Worm (Caenorhabditis elegans): ENCODE results near the gene vti-1.

vti-1 gene

DNA sequence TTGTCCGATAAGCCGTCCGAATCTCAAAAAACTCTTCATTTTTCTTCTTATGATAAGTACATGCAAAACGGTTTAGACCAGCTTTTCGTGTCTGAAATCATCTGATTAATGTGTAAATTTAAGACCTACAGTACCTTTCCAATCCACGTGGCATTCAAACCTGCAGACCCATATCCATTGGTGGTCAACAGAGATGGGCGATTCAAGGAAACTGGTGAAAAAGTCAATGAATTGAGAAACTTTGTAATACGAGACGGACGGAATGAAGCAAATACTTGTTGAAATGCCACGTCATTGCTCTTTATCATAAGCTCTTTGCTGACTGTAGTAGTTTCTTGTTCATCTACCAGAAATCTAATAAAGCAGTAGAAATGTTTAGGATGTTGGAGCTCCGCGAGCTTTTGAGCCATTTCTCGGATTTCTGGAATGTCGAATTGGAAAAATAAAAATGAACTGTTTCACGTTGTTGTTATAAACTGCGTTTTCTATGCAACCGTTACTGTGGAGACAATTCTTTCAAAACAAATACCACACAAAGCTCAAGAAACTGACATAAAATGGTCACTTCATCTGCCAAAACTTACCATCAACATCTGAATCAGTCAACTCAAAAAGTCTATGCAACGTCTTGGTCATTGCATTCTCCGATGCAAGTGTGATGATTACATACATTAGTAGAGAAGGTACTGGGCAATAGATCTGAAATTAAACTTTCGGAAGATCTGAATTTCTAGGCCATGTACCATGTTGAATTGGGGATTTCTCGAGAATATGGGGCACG lies 2.3 kb downstream of the vti-1 start:
- no peak for TF ChIP-seq nhr-76 (tag; optimal IDR thresholded peaks at IDR 0.05)
- TF ChIP-seq M03D4.4 (tag; optimal IDR thresholded peaks at IDR 0.05) = no peak
- no peak for TF ChIP-seq zip-8 (tag; optimal IDR thresholded peaks at IDR 0.05)
- TF ChIP-seq lin-32 (GFP tag; optimal IDR thresholded peaks at IDR 0.05) = no peak
- TF ChIP-seq mep-1 (tag; optimal IDR thresholded peaks at IDR 0.05) = no peak
- no peak for TF ChIP-seq ztf-11 (tag; optimal IDR thresholded peaks at IDR 0.05)
- no peak for TF ChIP-seq lin-13 (tag; optimal IDR thresholded peaks at IDR 0.05)
- no peak for TF ChIP-seq drap-1 (GFP tag; optimal IDR thresholded peaks at IDR 0.05)
- no peak for TF ChIP-seq pha-4 (tag; optimal IDR thresholded peaks at IDR 0.05)
- no peak for TF ChIP-seq hlh-1 (tag; optimal IDR thresholded peaks at IDR 0.05)
- no peak for TF ChIP-seq ceh-39 (tag; optimal IDR thresholded peaks at IDR 0.05)
- no peak for TF ChIP-seq unc-62 (GFP tag; optimal IDR thresholded peaks at IDR 0.05)
- TF ChIP-seq elt-3 (tag; optimal IDR thresholded peaks at IDR 0.05) = no peak
- no peak for TF ChIP-seq mls-2 (tag; optimal IDR thresholded peaks at IDR 0.05)
- no peak for TF ChIP-seq ceh-43 (GFP tag; optimal IDR thresholded peaks at IDR 0.05)

DNA sequence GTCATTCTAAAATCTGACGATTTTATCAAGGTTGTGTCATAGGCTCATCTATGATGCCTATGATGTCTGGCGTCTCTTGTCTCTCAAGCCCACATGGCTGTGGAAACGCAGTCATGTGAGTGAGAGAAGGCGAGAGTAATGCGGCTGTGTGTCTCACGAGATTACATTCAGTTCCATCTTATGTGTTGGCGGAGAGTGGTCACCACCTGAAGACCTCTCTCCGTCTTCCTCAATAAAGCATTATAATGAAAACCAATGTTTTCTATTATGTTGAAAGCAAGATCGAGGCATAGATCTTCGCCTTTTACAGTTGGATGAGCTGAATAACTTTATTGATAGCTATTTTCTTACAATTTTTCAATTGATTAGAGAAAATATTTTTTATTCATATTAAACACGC lies 3.1 kb downstream of the vti-1 start:
- TF ChIP-seq mep-1 (tag; optimal IDR thresholded peaks at IDR 0.05) = peak; percentile 26
- TF ChIP-seq unc-62 (GFP tag; optimal IDR thresholded peaks at IDR 0.05) = peak; percentile 43
- peak; percentile 12 for TF ChIP-seq ces-1 (GFP tag; optimal IDR thresholded peaks at IDR 0.05)

DNA sequence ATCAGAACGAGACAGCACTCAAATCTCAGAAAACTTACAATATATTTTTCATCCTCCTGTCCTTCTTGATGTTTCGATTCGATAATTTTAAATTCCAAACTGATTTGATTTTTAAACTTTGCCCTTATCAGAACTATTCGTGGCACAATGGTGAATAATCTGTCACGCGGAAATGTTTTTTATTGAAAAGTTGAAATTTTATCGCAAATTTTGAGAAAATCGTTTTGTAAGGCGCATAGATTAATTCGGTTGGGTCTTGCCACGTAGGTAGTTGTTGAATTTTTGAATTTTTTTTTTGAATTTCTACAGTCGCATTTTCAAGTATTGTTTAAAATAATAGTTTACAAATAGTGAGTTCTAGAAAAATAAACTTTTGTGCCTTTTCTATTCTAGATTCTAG lies 5.6 kb downstream of the vti-1 start, which contains the start of gene ptp-5.2:
TSS of gene ptp-5.2 (minus strand) at position 101 of the 400 bp plus-strand sequence.
- TF ChIP-seq sem-2 (GFP tag; optimal IDR thresholded peaks at IDR 0.05) = no peak
- no peak for TF ChIP-seq tbx-8 (GFP tag; optimal IDR thresholded peaks at IDR 0.05)

DNA sequence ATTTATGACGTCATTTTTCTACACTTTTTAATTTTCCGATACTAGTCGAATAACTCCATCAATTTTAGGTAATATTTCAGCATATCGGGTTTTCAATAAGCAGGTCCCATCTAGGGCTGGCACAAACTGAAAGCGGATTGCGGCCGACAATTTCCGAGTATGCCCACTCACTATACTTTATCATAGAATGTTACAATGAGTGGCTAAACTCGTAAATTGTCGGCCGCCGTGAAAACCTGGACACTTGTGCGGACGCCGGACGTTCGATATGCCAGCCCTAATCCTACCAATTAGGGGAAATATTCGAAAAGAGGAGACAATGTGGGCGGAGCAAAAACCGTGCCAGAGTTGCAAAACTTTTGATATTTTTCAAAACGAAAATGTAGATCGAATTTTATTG lies 6.8 kb downstream of the vti-1 start:
- TF ChIP-seq unc-39 (tag; optimal IDR thresholded peaks at IDR 0.05) (no peak), ham-2 (GFP tag; optimal IDR thresholded peaks at IDR 0.05) (no peak), mab-5 (tag; optimal IDR thresholded peaks at IDR 0.05) (no peak), ceh-39 (tag; optimal IDR thresholded peaks at IDR 0.05) (no peak), blmp-1 (tag; optimal IDR thresholded peaks at IDR 0.05) (no peak), nhr-28 (tag; optimal IDR thresholded peaks at IDR 0.05) (no peak), unc-62 (GFP tag; optimal IDR thresholded peaks at IDR 0.05) (no peak), bed-3 (GFP tag; optimal IDR thresholded peaks at IDR 0.05) (no peak), ceh-43 (GFP tag; optimal IDR thresholded peaks at IDR 0.05) (no peak), mep-1 (tag; optimal IDR thresholded peaks at IDR 0.05) (no peak), nhr-12 (tag; optimal IDR thresholded peaks at IDR 0.05) (no peak), M03D4.4 (tag; optimal IDR thresholded peaks at IDR 0.05) (no peak), drap-1 (GFP tag; optimal IDR thresholded peaks at IDR 0.05) (no peak), pha-4 (tag; optimal IDR thresholded peaks at IDR 0.05) (no peak), lin-32 (GFP tag; optimal IDR thresholded peaks at IDR 0.05) (no peak), zip-8 (tag; optimal IDR thresholded peaks at IDR 0.05) (no peak), elt-3 (tag; optimal IDR thresholded peaks at IDR 0.05) (no peak)

ce11 chrIV:14757786-14758185 lies 8.7 kb downstream of the vti-1 start:
- TF ChIP-seq lin-32 (GFP tag; optimal IDR thresholded peaks at IDR 0.05) = no peak
- TF ChIP-seq unc-62 (GFP tag; optimal IDR thresholded peaks at IDR 0.05) = no peak
- no peak for TF ChIP-seq elt-1 (tag; optimal IDR thresholded peaks at IDR 0.05; ENCODE audit: borderline replicate concordance, insufficient read depth)
- no peak for TF ChIP-seq M03D4.4 (tag; optimal IDR thresholded peaks at IDR 0.05)
- TF ChIP-seq ham-2 (GFP tag; optimal IDR thresholded peaks at IDR 0.05) = no peak
- TF ChIP-seq sptf-1 (tag; optimal IDR thresholded peaks at IDR 0.05) = no peak
- TF ChIP-seq nhr-12 (tag; optimal IDR thresholded peaks at IDR 0.05) = no peak
- TF ChIP-seq nhr-28 (tag; optimal IDR thresholded peaks at IDR 0.05) = no peak

ce11 chrIV:14754912-14755311 lies 11.6 kb downstream of the vti-1 start, which contains the start of gene Y57G11C.499:
Y57G11C.499 (minus strand) TSS chrIV:14754934.
- no peak for TF ChIP-seq drap-1 (GFP tag; optimal IDR thresholded peaks at IDR 0.05)
- TF ChIP-seq ceh-83 (GFP tag; optimal IDR thresholded peaks at IDR 0.05) = no peak
- no peak for TF ChIP-seq bed-3 (GFP tag; optimal IDR thresholded peaks at IDR 0.05)
- TF ChIP-seq sem-2 (GFP tag; optimal IDR thresholded peaks at IDR 0.05) = no peak
- no peak for TF ChIP-seq hlh-1 (tag; optimal IDR thresholded peaks at IDR 0.05)
- no peak for TF ChIP-seq sptf-1 (tag; optimal IDR thresholded peaks at IDR 0.05)
- no peak for TF ChIP-seq snpc-4 (tag; optimal IDR thresholded peaks at IDR 0.05)
- TF ChIP-seq tbx-8 (GFP tag; optimal IDR thresholded peaks at IDR 0.05) = no peak
- no peak for TF ChIP-seq zip-8 (tag; optimal IDR thresholded peaks at IDR 0.05)
- TF ChIP-seq nhr-76 (tag; optimal IDR thresholded peaks at IDR 0.05) = no peak
- TF ChIP-seq elt-1 (tag; optimal IDR thresholded peaks at IDR 0.05; ENCODE audit: borderline replicate concordance, insufficient read depth) = no peak
- TF ChIP-seq unc-62 (GFP tag; optimal IDR thresholded peaks at IDR 0.05) = no peak
- TF ChIP-seq unc-39 (tag; optimal IDR thresholded peaks at IDR 0.05) = no peak
- no peak for TF ChIP-seq elt-3 (tag; optimal IDR thresholded peaks at IDR 0.05)
- TF ChIP-seq ceh-39 (tag; optimal IDR thresholded peaks at IDR 0.05) = no peak
- no peak for TF ChIP-seq mep-1 (tag; optimal IDR thresholded peaks at IDR 0.05)
- no peak for TF ChIP-seq M03D4.4 (tag; optimal IDR thresholded peaks at IDR 0.05)
- TF ChIP-seq lsy-2 (tag; optimal IDR thresholded peaks at IDR 0.05) = no peak
- TF ChIP-seq flh-1 (GFP tag; optimal IDR thresholded peaks at IDR 0.05) = no peak
